Worm (Caenorhabditis elegans): ENCODE measurements around the gene dpy-2.

The dpy-2 gene

DNA sequence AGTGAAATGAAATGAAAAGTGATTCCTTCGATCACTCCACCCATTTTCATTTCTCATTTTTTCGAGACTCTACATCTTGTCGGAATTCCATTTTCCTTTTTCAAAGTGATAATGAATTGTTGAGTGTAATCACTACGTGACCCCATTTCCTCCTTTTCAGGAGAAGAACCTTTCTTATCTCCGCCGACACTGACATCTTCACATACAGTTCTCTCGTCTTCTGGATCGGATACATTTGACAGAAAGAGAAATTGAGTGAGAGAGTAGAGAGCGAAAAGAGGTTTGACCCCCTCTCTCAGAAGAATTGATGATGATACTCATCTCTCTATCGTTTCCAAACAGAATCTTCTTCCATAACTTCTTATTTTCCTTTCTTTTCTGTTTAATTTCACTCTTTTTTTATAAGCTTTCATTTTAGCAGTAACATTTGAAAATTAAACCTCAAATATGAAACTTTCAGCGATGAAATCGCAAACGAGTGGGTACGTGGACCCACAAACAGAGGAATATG, at the start of gene dpy-2:
Gene dpy-2 (plus strand): TSS at position 461 of the 511 bp plus-strand sequence.
- TF ChIP-seq tra-4 (tag; optimal IDR thresholded peaks at IDR 0.05): no peak
- TF ChIP-seq ets-7 (tag; optimal IDR thresholded peaks at IDR 0.05): no peak
- no peak for TF ChIP-seq ceh-36 (tag; optimal IDR thresholded peaks at IDR 0.05)
- TF ChIP-seq aly-1 (tag; optimal IDR thresholded peaks at IDR 0.05): no peak
- no peak for TF ChIP-seq hmg-4 (GFP tag; optimal IDR thresholded peaks at IDR 0.05)
- TF ChIP-seq tbx-11 (GFP tag; IDR thresholded peaks at IDR 0.05): no peak
- no peak for TF ChIP-seq pes-1 (GFP tag; IDR thresholded peaks at IDR 0.05)
- TF ChIP-seq B0310.2 (tag; optimal IDR thresholded peaks at IDR 0.05): no peak
- no peak for TF ChIP-seq F13C5.2 (tag; optimal IDR thresholded peaks at IDR 0.05)
- no peak for TF ChIP-seq ceh-13 (GFP tag; optimal IDR thresholded peaks at IDR 0.05)
- TF ChIP-seq hnd-1 (tag; optimal IDR thresholded peaks at IDR 0.05): no peak
- no peak for TF ChIP-seq tbx-37 (GFP tag; conservative IDR thresholded peaks at IDR 0.05)
- no peak for TF ChIP-seq flt-1 (GFP tag; IDR thresholded peaks at IDR 0.05)
- TF ChIP-seq ama-1 (optimal IDR thresholded peaks at IDR 0.05): no peak
- TF ChIP-seq hmbx-1 (tag; optimal IDR thresholded peaks at IDR 0.05): no peak
- no peak for TF ChIP-seq scrt-1 (GFP tag; IDR thresholded peaks at IDR 0.05)
- no peak for TF ChIP-seq sea-1 (GFP tag; conservative IDR thresholded peaks at IDR 0.05)

DNA sequence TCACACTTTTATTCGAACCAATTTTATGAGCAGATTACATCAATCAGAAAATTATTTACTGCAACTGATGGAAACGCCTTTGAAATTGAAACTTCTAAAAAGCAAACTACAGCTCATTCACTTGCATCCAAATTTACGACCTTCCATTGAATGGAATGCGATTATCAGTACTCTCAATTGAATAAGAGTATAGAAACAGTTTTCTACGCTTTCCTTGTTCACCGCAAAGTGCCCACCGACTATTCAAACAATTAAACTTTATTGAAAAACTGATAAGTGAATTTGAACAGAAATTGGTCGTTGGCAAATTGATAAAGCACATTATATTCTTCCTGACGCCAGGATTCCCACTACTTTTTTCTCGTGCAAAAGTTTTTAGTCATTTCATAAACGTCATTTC, 48.2 kb upstream of the dpy-2 start:
- TF ChIP-seq hmbx-1 (tag; optimal IDR thresholded peaks at IDR 0.05): no peak
- no peak for TF ChIP-seq ama-1 (optimal IDR thresholded peaks at IDR 0.05)
- TF ChIP-seq tbx-11 (GFP tag; IDR thresholded peaks at IDR 0.05): no peak
- no peak for TF ChIP-seq flt-1 (GFP tag; IDR thresholded peaks at IDR 0.05)
- TF ChIP-seq hmg-4 (GFP tag; optimal IDR thresholded peaks at IDR 0.05): no peak
- no peak for TF ChIP-seq ets-7 (tag; optimal IDR thresholded peaks at IDR 0.05)
- TF ChIP-seq F13C5.2 (tag; optimal IDR thresholded peaks at IDR 0.05): no peak
- TF ChIP-seq ceh-13 (GFP tag; optimal IDR thresholded peaks at IDR 0.05): no peak
- TF ChIP-seq pes-1 (GFP tag; IDR thresholded peaks at IDR 0.05): no peak
- no peak for TF ChIP-seq hnd-1 (tag; optimal IDR thresholded peaks at IDR 0.05)
- TF ChIP-seq tra-4 (tag; optimal IDR thresholded peaks at IDR 0.05): no peak
- no peak for TF ChIP-seq B0310.2 (tag; optimal IDR thresholded peaks at IDR 0.05)
- no peak for TF ChIP-seq tbx-37 (GFP tag; conservative IDR thresholded peaks at IDR 0.05)
- no peak for TF ChIP-seq sea-1 (GFP tag; conservative IDR thresholded peaks at IDR 0.05)
- no peak for TF ChIP-seq ceh-36 (tag; optimal IDR thresholded peaks at IDR 0.05)
- TF ChIP-seq scrt-1 (GFP tag; IDR thresholded peaks at IDR 0.05): no peak
- no peak for TF ChIP-seq aly-1 (tag; optimal IDR thresholded peaks at IDR 0.05)

DNA sequence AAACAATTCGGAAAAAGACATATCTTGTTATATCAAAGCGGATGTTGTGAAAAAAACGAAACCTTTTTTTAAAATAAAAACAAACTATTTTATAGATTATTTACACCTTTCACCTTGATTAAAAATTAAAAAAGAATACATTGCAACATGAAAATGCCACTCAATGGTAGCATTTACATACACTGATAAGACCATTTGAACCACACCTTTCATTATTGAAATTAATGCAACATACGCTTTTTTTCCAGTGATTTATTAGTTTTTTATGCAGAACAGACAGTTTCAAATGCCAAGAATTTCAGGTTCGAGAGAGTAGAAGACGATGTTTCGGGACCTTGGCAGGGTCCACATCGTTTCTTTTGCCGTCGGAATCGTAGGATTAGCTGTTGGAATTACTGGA, 47.5 kb upstream of the dpy-2 start, which contains the start of gene T19D12.1:
Gene T19D12.1 (plus strand): TSS at position 301 of the 400 bp plus-strand sequence.
- TF ChIP-seq sea-1 (GFP tag; conservative IDR thresholded peaks at IDR 0.05) (no peak), ets-7 (tag; optimal IDR thresholded peaks at IDR 0.05) (no peak), tra-4 (tag; optimal IDR thresholded peaks at IDR 0.05) (no peak), flt-1 (GFP tag; IDR thresholded peaks at IDR 0.05) (no peak), hmbx-1 (tag; optimal IDR thresholded peaks at IDR 0.05) (no peak), F13C5.2 (tag; optimal IDR thresholded peaks at IDR 0.05) (no peak), scrt-1 (GFP tag; IDR thresholded peaks at IDR 0.05) (no peak), tbx-11 (GFP tag; IDR thresholded peaks at IDR 0.05) (no peak)

DNA sequence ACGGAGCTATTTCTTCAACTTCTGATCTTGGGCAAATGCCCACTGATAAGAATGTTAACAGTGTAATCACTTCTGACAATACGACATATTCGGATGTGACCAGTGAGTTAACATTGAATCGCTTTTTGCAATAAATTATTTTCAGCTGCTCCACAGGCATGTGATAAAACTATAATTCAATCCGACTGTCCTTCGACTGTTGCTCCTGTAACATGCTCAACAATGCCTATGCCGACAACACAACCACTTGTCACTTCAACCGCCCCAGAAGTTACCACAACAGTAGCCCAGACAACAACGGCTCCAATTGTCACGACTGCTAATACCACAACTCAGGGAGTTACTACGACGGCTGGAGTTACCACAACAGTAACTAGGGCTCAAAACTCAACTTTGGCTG, 46.6 kb upstream of the dpy-2 start:
- no peak for TF ChIP-seq hmbx-1 (tag; optimal IDR thresholded peaks at IDR 0.05)
- no peak for TF ChIP-seq ceh-36 (tag; optimal IDR thresholded peaks at IDR 0.05)
- TF ChIP-seq hnd-1 (tag; optimal IDR thresholded peaks at IDR 0.05): no peak
- no peak for TF ChIP-seq sea-1 (GFP tag; conservative IDR thresholded peaks at IDR 0.05)
- no peak for TF ChIP-seq pes-1 (GFP tag; IDR thresholded peaks at IDR 0.05)
- no peak for TF ChIP-seq B0310.2 (tag; optimal IDR thresholded peaks at IDR 0.05)
- TF ChIP-seq flt-1 (GFP tag; IDR thresholded peaks at IDR 0.05): no peak
- TF ChIP-seq ama-1 (optimal IDR thresholded peaks at IDR 0.05): no peak
- TF ChIP-seq ets-7 (tag; optimal IDR thresholded peaks at IDR 0.05): no peak
- no peak for TF ChIP-seq F13C5.2 (tag; optimal IDR thresholded peaks at IDR 0.05)
- no peak for TF ChIP-seq aly-1 (tag; optimal IDR thresholded peaks at IDR 0.05)
- no peak for TF ChIP-seq hmg-4 (GFP tag; optimal IDR thresholded peaks at IDR 0.05)
- TF ChIP-seq ceh-13 (GFP tag; optimal IDR thresholded peaks at IDR 0.05): no peak
- TF ChIP-seq scrt-1 (GFP tag; IDR thresholded peaks at IDR 0.05): no peak

DNA sequence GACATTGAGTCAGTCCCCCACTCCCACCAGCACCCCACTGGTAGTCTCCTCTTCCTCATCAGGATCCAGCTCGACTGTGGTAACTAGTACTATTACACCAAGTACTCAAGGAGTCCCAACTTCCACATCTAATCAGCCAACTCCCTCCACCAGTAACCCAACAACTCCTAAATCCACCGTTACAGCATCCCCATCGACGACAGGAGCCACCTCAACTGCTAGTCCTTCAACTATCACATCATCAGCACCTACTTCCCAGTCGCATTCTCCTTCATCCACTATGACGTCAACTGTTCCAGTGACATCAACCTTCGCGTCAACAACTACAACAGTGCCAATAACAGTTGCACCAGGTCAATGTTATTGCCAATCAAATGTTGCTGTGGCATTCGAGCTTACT, 45.6 kb upstream of the dpy-2 start:
- TF ChIP-seq ceh-13 (GFP tag; optimal IDR thresholded peaks at IDR 0.05) (no peak), ama-1 (optimal IDR thresholded peaks at IDR 0.05) (no peak), hmbx-1 (tag; optimal IDR thresholded peaks at IDR 0.05) (no peak), ceh-36 (tag; optimal IDR thresholded peaks at IDR 0.05) (no peak), F13C5.2 (tag; optimal IDR thresholded peaks at IDR 0.05) (no peak), flt-1 (GFP tag; IDR thresholded peaks at IDR 0.05) (no peak)

DNA sequence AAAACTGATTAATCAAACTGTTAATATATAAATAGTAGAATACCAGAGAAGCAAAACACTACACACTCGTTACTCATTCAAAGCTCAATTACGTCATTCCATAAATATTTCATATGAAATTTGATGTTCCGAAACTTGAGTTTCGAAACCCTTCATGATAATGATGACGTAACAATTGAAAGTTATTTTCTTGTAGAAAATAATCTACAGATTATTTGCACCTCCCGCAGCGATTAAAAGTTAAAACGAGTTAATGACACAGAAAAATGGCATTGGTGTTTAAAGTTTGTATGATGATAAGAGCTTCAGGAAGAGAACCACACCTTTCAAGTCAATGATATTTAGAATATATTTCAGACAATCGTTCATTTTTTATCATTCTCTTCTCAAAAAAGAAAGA, 40.2 kb upstream of the dpy-2 start, which contains the start of gene H43E16.1:
Gene H43E16.1 (plus strand): TSS at position 375 of the 400 bp plus-strand sequence.
- no peak for TF ChIP-seq ceh-36 (tag; optimal IDR thresholded peaks at IDR 0.05)
- TF ChIP-seq sea-1 (GFP tag; conservative IDR thresholded peaks at IDR 0.05): no peak
- no peak for TF ChIP-seq pes-1 (GFP tag; IDR thresholded peaks at IDR 0.05)
- no peak for TF ChIP-seq flt-1 (GFP tag; IDR thresholded peaks at IDR 0.05)
- TF ChIP-seq hmbx-1 (tag; optimal IDR thresholded peaks at IDR 0.05): no peak
- no peak for TF ChIP-seq tra-4 (tag; optimal IDR thresholded peaks at IDR 0.05)
- TF ChIP-seq tbx-11 (GFP tag; IDR thresholded peaks at IDR 0.05): no peak
- TF ChIP-seq hnd-1 (tag; optimal IDR thresholded peaks at IDR 0.05): no peak
- no peak for TF ChIP-seq aly-1 (tag; optimal IDR thresholded peaks at IDR 0.05)
- TF ChIP-seq B0310.2 (tag; optimal IDR thresholded peaks at IDR 0.05): no peak
- no peak for TF ChIP-seq scrt-1 (GFP tag; IDR thresholded peaks at IDR 0.05)
- no peak for TF ChIP-seq tbx-37 (GFP tag; conservative IDR thresholded peaks at IDR 0.05)
- no peak for TF ChIP-seq hmg-4 (GFP tag; optimal IDR thresholded peaks at IDR 0.05)
- no peak for TF ChIP-seq ceh-13 (GFP tag; optimal IDR thresholded peaks at IDR 0.05)
- no peak for TF ChIP-seq ets-7 (tag; optimal IDR thresholded peaks at IDR 0.05)
- TF ChIP-seq ama-1 (optimal IDR thresholded peaks at IDR 0.05): no peak
- no peak for TF ChIP-seq F13C5.2 (tag; optimal IDR thresholded peaks at IDR 0.05)

DNA sequence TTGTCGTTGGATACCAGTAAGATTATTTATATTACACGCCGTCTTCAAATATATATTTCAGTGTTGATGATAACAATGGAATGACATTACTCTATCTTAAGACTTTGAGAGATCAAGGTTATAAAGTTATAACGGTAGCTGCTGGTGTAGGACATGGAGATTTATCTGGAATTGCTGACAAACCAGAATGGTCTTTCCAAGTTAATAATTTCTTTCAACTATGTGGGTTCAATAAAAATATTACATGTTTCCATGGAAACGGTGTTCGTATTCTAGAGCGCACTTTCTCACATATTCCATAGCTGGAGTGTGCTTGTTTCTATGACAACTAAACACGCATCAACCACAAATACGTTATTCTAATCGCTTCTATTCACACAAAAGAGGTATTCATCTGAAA, 34.4 kb upstream of the dpy-2 start, which contains the start of gene ift-74:
Gene ift-74 (plus strand): TSS at position 301 of the 400 bp plus-strand sequence.
- TF ChIP-seq hnd-1 (tag; optimal IDR thresholded peaks at IDR 0.05): no peak
